Worm (Caenorhabditis elegans): ENCODE measurements around the gene C05D11.1.
A peak's percentile ranks its signal among the peaks of the same experiment; 100 is the strongest.

C05D11.1 gene

DNA sequence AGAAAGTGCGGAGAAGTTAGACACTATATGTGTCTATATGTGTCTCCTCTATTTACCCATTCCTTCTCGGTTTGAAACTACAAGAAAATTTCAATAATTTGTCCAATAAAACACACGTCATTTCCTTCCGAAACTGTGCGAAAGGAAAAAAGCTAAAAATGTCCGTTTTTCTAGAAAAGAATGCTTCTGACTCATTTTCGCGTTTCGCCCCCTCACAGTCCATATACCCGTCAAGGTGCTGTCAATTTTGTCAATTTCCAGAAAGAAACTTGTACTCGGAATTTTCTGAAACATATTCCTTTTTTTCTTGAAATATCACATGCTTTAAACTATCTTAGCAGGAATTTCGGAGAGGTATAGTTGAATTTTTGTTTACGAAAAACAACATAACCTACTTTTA, 33.6 kb upstream of the C05D11.1 start:
- TF ChIP-seq K09A11.1 (tag; optimal IDR thresholded peaks at IDR 0.05; ENCODE audit: insufficient read depth) (no peak), ahr-1 (tag; optimal IDR thresholded peaks at IDR 0.05) (no peak), unc-3 (GFP tag; conservative IDR thresholded peaks at IDR 0.05) (no peak), unc-3 (tag; optimal IDR thresholded peaks at IDR 0.05) (no peak), ttx-3 (tag; optimal IDR thresholded peaks at IDR 0.05) (no peak), ceh-18 (tag; optimal IDR thresholded peaks at IDR 0.05) (no peak), F13H6.1 (tag; optimal IDR thresholded peaks at IDR 0.05) (no peak), unc-55 (GFP tag; optimal IDR thresholded peaks at IDR 0.05) (no peak), tbx-7 (tag; optimal IDR thresholded peaks at IDR 0.05) (no peak), fkh-10 (GFP tag; optimal IDR thresholded peaks at IDR 0.05) (no peak), pros-1 (tag; optimal IDR thresholded peaks at IDR 0.05) (no peak), ref-2 (tag; optimal IDR thresholded peaks at IDR 0.05) (no peak), dmd-4 (tag; optimal IDR thresholded peaks at IDR 0.05; ENCODE audit: borderline replicate concordance) (no peak), nfya-1 (tag; optimal IDR thresholded peaks at IDR 0.05) (no peak), che-1 (tag; optimal IDR thresholded peaks at IDR 0.05) (no peak)

DNA sequence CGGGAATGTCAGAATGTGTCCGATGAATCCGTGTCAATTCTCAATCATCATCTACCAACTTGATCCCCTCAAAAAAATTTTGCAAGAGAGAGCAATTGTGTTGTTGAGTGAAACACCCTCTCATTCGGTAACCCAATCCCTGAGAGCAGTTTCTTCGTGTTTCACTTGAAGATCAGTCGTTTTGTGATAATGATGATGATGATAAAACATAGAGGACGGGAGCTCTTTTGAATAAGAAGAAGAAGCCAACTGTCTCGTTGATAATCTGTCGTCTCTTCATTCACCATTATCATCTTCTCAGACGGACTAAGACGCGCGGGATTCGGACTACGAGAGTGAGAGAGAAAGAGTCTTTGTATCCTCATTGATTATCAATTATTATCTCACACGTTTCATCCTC, 31.3 kb upstream of the C05D11.1 start:
- peak; percentile 60 for TF ChIP-seq ceh-34 (tag; optimal IDR thresholded peaks at IDR 0.05)
- TF ChIP-seq ceh-18 (tag; optimal IDR thresholded peaks at IDR 0.05): peak; percentile 73
- TF ChIP-seq ttx-3 (tag; optimal IDR thresholded peaks at IDR 0.05): no peak
- TF ChIP-seq gmeb-2 (tag; optimal IDR thresholded peaks at IDR 0.05): no peak
- no peak for TF ChIP-seq C08G9.2 (tag; optimal IDR thresholded peaks at IDR 0.05)
- TF ChIP-seq nfya-1 (tag; optimal IDR thresholded peaks at IDR 0.05): peak; percentile 18
- peak; percentile 92 for TF ChIP-seq unc-55 (GFP tag; optimal IDR thresholded peaks at IDR 0.05)
- TF ChIP-seq ceh-31 (tag; optimal IDR thresholded peaks at IDR 0.05): no peak
- no peak for TF ChIP-seq ceh-2 (tag; optimal IDR thresholded peaks at IDR 0.05)

DNA sequence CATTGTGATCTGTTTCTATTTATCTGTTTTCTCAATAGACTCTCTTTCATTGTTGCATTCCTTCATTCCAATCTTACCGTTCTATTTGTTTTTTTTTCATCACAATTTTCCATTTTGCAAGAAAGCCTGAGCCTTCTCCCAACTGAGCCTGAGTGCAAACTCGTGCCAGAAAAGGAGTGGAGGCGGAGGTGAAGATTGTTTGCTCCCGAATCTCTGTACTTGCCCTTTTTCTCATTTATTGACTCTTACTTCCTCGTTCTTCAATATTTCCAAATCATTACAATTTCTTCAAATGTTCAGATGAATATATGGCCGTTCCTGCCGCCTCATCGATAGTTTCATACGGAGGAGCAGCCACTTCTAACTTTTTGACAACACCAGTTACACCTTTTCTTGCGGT, 29.6 kb upstream of the C05D11.1 start, which contains the start of gene let-756:
let-756 (plus strand) TSS at position 301 of the 400 bp plus-strand sequence.
- no peak for TF ChIP-seq che-1 (tag; optimal IDR thresholded peaks at IDR 0.05)
- TF ChIP-seq C38D4.7 (GFP tag; optimal IDR thresholded peaks at IDR 0.05): no peak
- TF ChIP-seq ceh-24 (tag; optimal IDR thresholded peaks at IDR 0.05): no peak
- TF ChIP-seq gmeb-2 (tag; optimal IDR thresholded peaks at IDR 0.05): no peak
- no peak for TF ChIP-seq hlh-6 (tag; optimal IDR thresholded peaks at IDR 0.05)
- no peak for TF ChIP-seq pax-1 (tag; optimal IDR thresholded peaks at IDR 0.05)
- no peak for TF ChIP-seq ets-4 (tag; optimal IDR thresholded peaks at IDR 0.05)
- no peak for TF ChIP-seq ceh-6 (GFP tag; optimal IDR thresholded peaks at IDR 0.05)
- no peak for TF ChIP-seq ztf-16 (tag; optimal IDR thresholded peaks at IDR 0.05)
- no peak for TF ChIP-seq ama-1 (optimal IDR thresholded peaks at IDR 0.05)
- TF ChIP-seq unc-86 (tag; optimal IDR thresholded peaks at IDR 0.05): no peak
- no peak for TF ChIP-seq ceh-14 (tag; optimal IDR thresholded peaks at IDR 0.05)
- no peak for TF ChIP-seq ceh-34 (tag; optimal IDR thresholded peaks at IDR 0.05)
- TF ChIP-seq ceh-19 (GFP tag; optimal IDR thresholded peaks at IDR 0.05): no peak
- TF ChIP-seq tbx-2 (tag; optimal IDR thresholded peaks at IDR 0.05): no peak
- TF ChIP-seq ceh-9 (tag; optimal IDR thresholded peaks at IDR 0.05): no peak
- TF ChIP-seq F13H6.1 (tag; optimal IDR thresholded peaks at IDR 0.05): no peak
- no peak for TF ChIP-seq ceh-2 (tag; optimal IDR thresholded peaks at IDR 0.05)
- no peak for TF ChIP-seq nfya-1 (tag; optimal IDR thresholded peaks at IDR 0.05)

DNA sequence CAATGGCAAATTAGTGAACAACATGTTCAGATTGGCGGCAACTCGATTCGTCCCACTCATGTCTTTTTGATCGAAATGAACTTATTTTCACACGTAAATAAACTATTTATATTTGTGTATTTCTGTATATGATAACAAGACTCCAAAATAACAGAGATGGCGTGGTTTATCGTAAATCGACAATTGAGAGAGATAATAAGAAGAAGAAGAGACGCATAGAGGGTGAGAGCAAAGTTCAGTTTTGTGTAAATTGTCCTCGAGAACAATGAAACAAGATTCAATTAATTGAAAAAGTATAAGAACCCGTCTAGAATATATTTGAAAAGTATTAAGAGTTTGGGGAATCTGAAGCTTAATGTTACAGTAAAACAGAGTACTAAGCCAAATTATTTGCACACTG, 25.0 kb upstream of the C05D11.1 start:
- TF ChIP-seq dmd-4 (tag; optimal IDR thresholded peaks at IDR 0.05; ENCODE audit: borderline replicate concordance): no peak
- TF ChIP-seq K09A11.1 (tag; optimal IDR thresholded peaks at IDR 0.05; ENCODE audit: insufficient read depth): no peak
- TF ChIP-seq fkh-10 (GFP tag; optimal IDR thresholded peaks at IDR 0.05): no peak
- TF ChIP-seq lim-6 (tag; optimal IDR thresholded peaks at IDR 0.05): no peak
- no peak for TF ChIP-seq sox-2 (GFP tag; IDR thresholded peaks at IDR 0.05)
- no peak for TF ChIP-seq odd-2 (tag; optimal IDR thresholded peaks at IDR 0.05)
- TF ChIP-seq ceh-34 (tag; optimal IDR thresholded peaks at IDR 0.05): no peak
- TF ChIP-seq ceh-30 (tag; optimal IDR thresholded peaks at IDR 0.05): no peak
